Worm (Caenorhabditis elegans): ENCODE data around the gene ham-3.

- TF ChIP-seq him-1 (tag; optimal IDR thresholded peaks at IDR 0.05) (no peak), dao-5 (tag; optimal IDR thresholded peaks at IDR 0.05) (no peak), W03F9.2 (tag; optimal IDR thresholded peaks at IDR 0.05) (no peak)
These were observed 29.3 kb downstream of the ham-3 start for ce11 chrIII:10149910-10150309.
